Fruit fly (Drosophila melanogaster) whole organism, pupa: ENCODE data around the gene CG13251.
A peak's percentile ranks its signal among the peaks of the same experiment; 100 is the strongest.

Experiments used
- CG10348 ChIP-seq: fragments of 200-800 bp; sonication (Bioruptor generic); IDR thresholded peaks from 2 replicates; pipeline ENCODE4 v1.3.6; 2022; ENCODE audit warnings: missing biosample characterization, missing genetic modification characterization
- CG12605 ChIP-seq: fragments of 200-800 bp; sonication (Bioruptor generic); IDR thresholded peaks from 2 replicates; pipeline ENCODE4 v1.3.6; 2022; ENCODE audit warnings: missing biosample characterization, missing genetic modification characterization
- CG13204 ChIP-seq: fragments of 200-800 bp; sonication (Bioruptor generic); optimal IDR thresholded peaks from 2 replicates; lab custom pipeline; 2018; ENCODE audit warnings: missing biosample characterization, mild to moderate bottlenecking, missing genetic modification characterization, moderate library complexity
- CG14655 ChIP-seq: fragments of 200-800 bp; sonication (Bioruptor generic); optimal IDR thresholded peaks from 3 replicates; lab custom pipeline; 2017; ENCODE audit warnings: mild to moderate bottlenecking, missing biosample characterization, missing genetic modification reagents, missing genetic modification characterization
- CG15710 ChIP-seq: fragments of 200-800 bp; sonication (Bioruptor generic); optimal IDR thresholded peaks from 2 replicates; lab custom pipeline; 2018; ENCODE audit warnings: missing biosample characterization, mild to moderate bottlenecking, missing genetic modification characterization, moderate library complexity
- CG17806 ChIP-seq: fragments of 200-800 bp; sonication (Bioruptor generic); optimal IDR thresholded peaks from 2 replicates; lab custom pipeline; 2018; ENCODE audit warnings: missing biosample characterization, mild to moderate bottlenecking, missing genetic modification characterization, moderate library complexity
- CG32121 ChIP-seq: fragments of 200-800 bp; sonication (Bioruptor generic); IDR thresholded peaks from 2 replicates; pipeline ENCODE4 v1.3.6; 2022; ENCODE audit warnings: missing biosample characterization, missing genetic modification characterization
- CG34367 ChIP-seq: fragments of 200-800 bp; sonication (Bioruptor generic); optimal IDR thresholded peaks from 2 replicates; lab custom pipeline; 2018; ENCODE audit warnings: missing biosample characterization, mild to moderate bottlenecking, missing genetic modification characterization
- CG4496 ChIP-seq: fragments of 200-800 bp; sonication (Bioruptor generic); IDR thresholded peaks from 3 replicates; pipeline ENCODE4 v1.3.6; 2022; ENCODE audit warnings: missing biosample characterization, missing genetic modification characterization
- CG8159 ChIP-seq: fragments of 200-800 bp; sonication (Bioruptor generic); optimal IDR thresholded peaks from 3 replicates; lab custom pipeline; 2018; ENCODE audit warnings: missing biosample characterization, mild to moderate bottlenecking, missing genetic modification characterization, moderate library complexity
- CG8301 ChIP-seq: fragments of 200-800 bp; sonication (Bioruptor generic); optimal IDR thresholded peaks from 2 replicates; lab custom pipeline; 2018; ENCODE audit warnings: missing biosample characterization, mild to moderate bottlenecking, missing genetic modification characterization
- CG9948 ChIP-seq: fragments of 200-800 bp; sonication (Bioruptor generic); optimal IDR thresholded peaks from 2 replicates; lab custom pipeline; 2018; ENCODE audit warnings: missing biosample characterization, mild to moderate bottlenecking, missing genetic modification characterization, moderate library complexity
- D1 ChIP-seq: fragments of 200-800 bp; sonication (Bioruptor generic); optimal IDR thresholded peaks from 2 replicates; lab custom pipeline; 2018; ENCODE audit warnings: missing biosample characterization, mild to moderate bottlenecking, missing genetic modification characterization, moderate library complexity
- EcR ChIP-seq: fragments of 200-800 bp; sonication (Bioruptor generic); optimal IDR thresholded peaks from 3 replicates; lab custom pipeline; 2019; ENCODE audit warnings: missing biosample characterization, missing genetic modification characterization, mild to moderate bottlenecking, moderate library complexity, missing genetic modification reagents
- Ets98B ChIP-seq: fragments of 200-800 bp; sonication (Bioruptor generic); IDR thresholded peaks from 2 replicates; pipeline ENCODE4 v1.3.6; 2022; ENCODE audit warnings: missing biosample characterization, missing genetic modification characterization
- Pif1A ChIP-seq: fragments of 200-800 bp; sonication (Bioruptor generic); optimal IDR thresholded peaks from 3 replicates; lab custom pipeline; 2016; ENCODE audit warnings: missing biosample characterization, missing genetic modification characterization
- Pif1B ChIP-seq: fragments of 200-800 bp; sonication (Bioruptor generic); optimal IDR thresholded peaks from 3 replicates; lab custom pipeline; 2016; ENCODE audit warnings: missing biosample characterization, missing genetic modification characterization
- Snoo ChIP-seq: fragments of 200-800 bp; sonication (Bioruptor generic); optimal IDR thresholded peaks from 3 replicates; lab custom pipeline; 2017; ENCODE audit warnings: missing biosample characterization, mild to moderate bottlenecking, missing genetic modification characterization, inconsistent platforms
- fd96Ca ChIP-seq: fragments of 200-800 bp; sonication (Bioruptor generic); IDR thresholded peaks from 3 replicates; pipeline ENCODE4 v1.3.6; 2022; ENCODE audit warnings: missing biosample characterization, missing genetic modification characterization
- gl ChIP-seq: fragments of 200-800 bp; sonication (Bioruptor generic); optimal IDR thresholded peaks from 2 replicates; lab custom pipeline; 2018; ENCODE audit warnings: missing biosample characterization, mild to moderate bottlenecking, missing genetic modification characterization
- rn ChIP-seq: fragments of 200-800 bp; sonication (Bioruptor generic); IDR thresholded peaks from 2 replicates; pipeline ENCODE4 v1.3.6; 2022; ENCODE audit warnings: missing biosample characterization, missing genetic modification characterization

Gene CG13251

dm6 chr3L:20634459-20634858 is 2.5 kb upstream of the CG13251 start:
- TF ChIP-seq Pif1A = no peak
- TF ChIP-seq CG15710 = no peak
- no peak for TF ChIP-seq CG34367 (tag; lab: Kevin White, UChicago)
- TF ChIP-seq Ets98B = no peak
- TF ChIP-seq D1 (tag; lab: Kevin White, UChicago) = no peak
- TF ChIP-seq CG13204 = no peak
- no peak for TF ChIP-seq CG9948
- peak; percentile 34 for TF ChIP-seq CG14655
- TF ChIP-seq Snoo (tag; lab: Kevin White, UChicago) = no peak
- no peak for TF ChIP-seq CG4496
- TF ChIP-seq CG8301 (tag; lab: Kevin White, UChicago) = peak; percentile 30
- TF ChIP-seq CG17806 (tag; lab: Kevin White, UChicago) = no peak
- no peak for TF ChIP-seq rn (GFP tag; lab: Robert Waterston, UW)
- TF ChIP-seq CG8159 (tag; lab: Kevin White, UChicago) = no peak

DNA sequence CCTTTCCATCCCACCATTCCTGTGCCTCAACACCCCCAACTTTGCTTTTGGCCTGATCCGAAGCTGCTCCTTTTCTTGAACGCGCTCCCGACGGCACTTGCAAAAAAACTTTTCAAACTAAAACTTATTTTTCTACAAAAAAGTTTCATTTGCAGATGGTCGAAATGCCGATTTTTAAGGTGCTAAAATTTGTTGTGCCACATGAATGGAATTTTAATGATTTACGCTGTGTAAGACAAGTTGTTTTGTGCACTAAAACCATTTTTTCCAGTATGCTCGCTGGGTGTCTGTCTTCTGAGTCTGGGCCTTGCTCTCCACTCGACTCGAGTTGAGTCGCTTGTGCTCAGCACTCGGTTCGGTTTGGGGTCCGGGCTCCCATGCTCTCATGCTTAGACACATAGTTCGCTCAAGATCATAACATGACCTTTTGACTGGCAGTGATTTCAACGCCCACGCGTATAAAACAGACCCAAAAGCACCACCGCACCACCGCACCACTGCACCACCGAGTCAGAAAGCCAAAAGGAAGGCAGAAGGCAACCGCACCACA is 1.3 kb upstream of the CG13251 start:
- TF ChIP-seq CG32121 (GFP tag; lab: Robert Waterston, UW) (peak; percentile 30; the same call in 1 of the 2 replicates), CG14655 (peak; percentile 69), Ets98B (peak; percentile 56; the same call in 1 of the 2 replicates), CG34367 (tag; lab: Kevin White, UChicago) (peak; percentile 54), CG12605 (GFP tag; lab: Robert Waterston, UW) (no peak), CG9948 (peak; percentile 66), CG15710 (peak; percentile 60), CG10348 (GFP tag; lab: Robert Waterston, UW) (no peak), Pif1B (GFP tag; lab: Kevin White, UChicago) (peak; percentile 61), gl (tag; lab: Kevin White, UChicago) (peak; percentile 22), CG13204 (no peak), Snoo (tag; lab: Kevin White, UChicago) (no peak), Pif1A (peak; percentile 70), fd96Ca (GFP tag; lab: Robert Waterston, UW) (peak; percentile 68; the same call in 2 of the 3 replicates), EcR (GFP tag; lab: Kevin White, UChicago) (no peak), CG8301 (tag; lab: Kevin White, UChicago) (peak; percentile 39), CG4496 (peak; percentile 70; the same call in 2 of the 3 replicates), D1 (tag; lab: Kevin White, UChicago) (peak; percentile 30), CG17806 (tag; lab: Kevin White, UChicago) (peak; percentile 73), CG8159 (tag; lab: Kevin White, UChicago) (peak; percentile 69), rn (GFP tag; lab: Robert Waterston, UW) (no peak)

DNA sequence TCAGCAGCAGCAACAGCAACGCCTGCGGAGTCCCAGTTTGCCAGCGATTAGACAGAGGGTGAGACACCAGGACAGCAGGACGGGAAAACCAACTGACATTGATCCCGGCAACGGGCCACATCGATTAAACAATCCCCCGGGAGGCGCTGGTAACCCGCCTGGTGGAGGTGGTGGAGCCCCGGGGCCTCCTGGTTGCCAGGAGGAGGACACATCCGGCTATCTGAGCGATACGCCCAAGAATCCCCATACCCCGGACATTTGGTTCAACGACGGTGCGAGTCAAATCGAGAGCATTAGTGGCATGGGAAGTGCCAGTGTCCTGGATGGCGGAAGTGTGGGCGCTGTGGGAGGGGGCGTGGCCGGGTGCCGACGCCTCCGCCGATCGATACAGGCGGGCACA is 846 bp downstream of the CG13251 start:
- TF ChIP-seq CG13204 (no peak), CG8159 (tag; lab: Kevin White, UChicago) (no peak), CG15710 (no peak)
- TF ChIP-seq, all 21 proteins: peak for 0

DNA sequence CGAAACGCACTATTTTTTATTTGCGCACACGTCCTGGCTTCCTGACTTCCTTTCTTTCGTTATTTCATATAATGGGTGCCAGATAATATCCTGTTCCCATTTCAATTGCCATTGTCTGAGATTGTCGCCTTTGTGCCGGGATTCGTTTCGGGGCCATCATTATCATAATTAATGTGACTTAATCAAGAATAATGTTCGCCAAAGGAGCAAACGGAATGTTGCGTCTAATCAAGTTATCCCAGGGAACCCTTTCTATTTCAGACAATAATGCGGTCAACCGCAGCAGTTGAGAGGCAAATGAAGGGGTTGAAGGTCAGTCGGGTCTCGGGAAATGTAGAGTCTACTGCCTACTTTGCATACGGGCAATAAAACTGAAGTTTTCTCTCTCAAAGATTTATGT is 6.8 kb downstream of the CG13251 start:
- no peak for TF ChIP-seq Pif1A
- TF ChIP-seq CG14655 = no peak

dm6 chr3L:20644637-20645036 is 7.6 kb downstream of the CG13251 start:
- no peak for TF ChIP-seq CG12605 (GFP tag; lab: Robert Waterston, UW)
- TF ChIP-seq, all 21 proteins: peak for 0

DNA sequence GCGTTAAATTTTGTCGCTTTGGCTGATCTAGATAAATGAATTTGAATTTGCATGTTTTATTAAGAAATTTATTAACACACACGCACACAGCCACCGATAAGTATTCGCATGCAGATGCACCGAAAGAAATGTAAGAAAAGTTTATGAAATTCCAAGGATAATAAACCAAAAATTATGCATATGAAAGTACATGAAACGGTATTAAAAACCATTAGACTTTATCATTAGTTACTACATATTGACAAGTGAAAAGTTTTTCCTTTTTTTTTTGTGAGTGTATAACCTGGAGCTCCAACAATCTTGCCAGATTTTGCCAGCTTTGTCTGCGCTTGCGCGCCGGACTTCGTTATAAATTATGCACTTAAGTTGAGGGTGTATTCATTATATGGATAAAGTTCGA is 12.0 kb downstream of the CG13251 start:
- no peak for TF ChIP-seq CG32121 (GFP tag; lab: Robert Waterston, UW)
- no peak for TF ChIP-seq CG14655
- TF ChIP-seq CG8301 (tag; lab: Kevin White, UChicago) = no peak
- TF ChIP-seq CG13204 = no peak
- peak; percentile 80 for TF ChIP-seq CG8159 (tag; lab: Kevin White, UChicago)
- peak; percentile 73 for TF ChIP-seq Snoo (tag; lab: Kevin White, UChicago)
- TF ChIP-seq CG9948 = peak; percentile 63
- TF ChIP-seq CG12605 (GFP tag; lab: Robert Waterston, UW) = no peak
- TF ChIP-seq Pif1B (GFP tag; lab: Kevin White, UChicago) = peak; percentile 48
- TF ChIP-seq CG15710 = peak; percentile 75
- TF ChIP-seq CG10348 (GFP tag; lab: Robert Waterston, UW) = no peak
- TF ChIP-seq CG17806 (tag; lab: Kevin White, UChicago) = peak; percentile 75
- no peak for TF ChIP-seq D1 (tag; lab: Kevin White, UChicago)
- peak; percentile 65 for TF ChIP-seq Pif1A
- no peak for TF ChIP-seq fd96Ca (GFP tag; lab: Robert Waterston, UW)
- peak; percentile 26 for TF ChIP-seq gl (tag; lab: Kevin White, UChicago)
- no peak for TF ChIP-seq rn (GFP tag; lab: Robert Waterston, UW)
- no peak for TF ChIP-seq EcR (GFP tag; lab: Kevin White, UChicago)
- no peak for TF ChIP-seq CG4496
- TF ChIP-seq Ets98B = no peak
- peak; percentile 43 for TF ChIP-seq CG34367 (tag; lab: Kevin White, UChicago)

DNA sequence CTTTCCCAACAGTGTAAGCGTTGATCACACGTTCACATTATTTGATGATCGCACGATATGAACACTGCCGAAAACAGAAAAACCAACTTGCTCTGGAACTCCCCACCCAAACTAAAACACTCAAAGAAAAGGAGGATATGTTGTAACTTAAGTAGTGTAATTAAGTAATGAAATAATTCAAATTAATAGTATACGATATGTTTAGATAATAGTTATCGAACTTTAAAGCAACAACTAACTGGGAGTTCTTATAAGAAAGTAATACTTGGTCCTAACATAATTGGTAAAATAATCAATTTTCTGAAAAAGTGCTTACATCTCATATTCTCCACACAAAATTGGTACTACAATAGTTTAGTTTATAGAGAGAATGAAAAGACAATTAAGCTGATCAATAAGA is 20.1 kb downstream of the CG13251 start:
- TF ChIP-seq EcR (GFP tag; lab: Kevin White, UChicago) (no peak), CG8301 (tag; lab: Kevin White, UChicago) (no peak), Pif1A (no peak), CG17806 (tag; lab: Kevin White, UChicago) (no peak), CG14655 (no peak), Pif1B (GFP tag; lab: Kevin White, UChicago) (no peak), Ets98B (no peak), CG15710 (no peak), CG9948 (no peak)
